Fruit fly (Drosophila melanogaster): ENCODE data around the gene CG15879.
A peak's percentile ranks its signal among the peaks of the same experiment; 100 is the strongest.

Gene CG15879

DNA sequence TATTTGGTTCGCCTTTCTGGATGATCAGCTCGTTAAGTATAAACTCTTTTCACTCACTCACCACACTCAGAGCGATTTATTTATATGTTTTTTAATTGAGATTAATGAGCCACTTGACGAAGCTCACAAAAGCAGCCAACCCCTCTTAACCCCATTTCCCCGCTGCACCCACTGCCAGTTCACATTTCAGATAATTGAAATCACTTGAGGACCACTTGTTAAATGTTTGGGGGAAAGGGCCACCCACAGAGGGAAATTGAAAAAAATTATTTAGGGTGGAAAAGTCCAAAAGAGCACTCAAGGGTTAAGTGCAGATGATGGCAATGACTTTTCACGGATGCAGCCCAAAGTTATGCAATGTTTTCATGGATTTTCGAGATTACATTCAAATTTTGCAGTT is 16.2 kb downstream of the CG15879 start (continued):
- TF ChIP-seq scrt (GFP tag; optimal IDR thresholded peaks at IDR 0.05) (no peak), CG17612 (GFP tag; IDR thresholded peaks at IDR 0.05) (no peak), CG10431 (GFP tag; optimal IDR thresholded peaks at IDR 0.05) (no peak), gfzf (GFP tag; optimal IDR thresholded peaks at IDR 0.05) (no peak), nau (GFP tag; optimal IDR thresholded peaks at IDR 0.05) (no peak), CG9932 (GFP tag; IDR thresholded peaks at IDR 0.05) (peak; percentile 25; the same call in 1 of the 2 replicates), CG15073 (GFP tag; optimal IDR thresholded peaks at IDR 0.05) (no peak), exex (tag; optimal IDR thresholded peaks at IDR 0.05) (no peak), sqz (GFP tag; optimal IDR thresholded peaks at IDR 0.05) (no peak), sisA (GFP tag; IDR thresholded peaks at IDR 0.05) (no peak), Ravus (GFP tag; IDR thresholded peaks at IDR 0.05) (no peak), fd3F (GFP tag; optimal IDR thresholded peaks at IDR 0.05) (no peak)

DNA sequence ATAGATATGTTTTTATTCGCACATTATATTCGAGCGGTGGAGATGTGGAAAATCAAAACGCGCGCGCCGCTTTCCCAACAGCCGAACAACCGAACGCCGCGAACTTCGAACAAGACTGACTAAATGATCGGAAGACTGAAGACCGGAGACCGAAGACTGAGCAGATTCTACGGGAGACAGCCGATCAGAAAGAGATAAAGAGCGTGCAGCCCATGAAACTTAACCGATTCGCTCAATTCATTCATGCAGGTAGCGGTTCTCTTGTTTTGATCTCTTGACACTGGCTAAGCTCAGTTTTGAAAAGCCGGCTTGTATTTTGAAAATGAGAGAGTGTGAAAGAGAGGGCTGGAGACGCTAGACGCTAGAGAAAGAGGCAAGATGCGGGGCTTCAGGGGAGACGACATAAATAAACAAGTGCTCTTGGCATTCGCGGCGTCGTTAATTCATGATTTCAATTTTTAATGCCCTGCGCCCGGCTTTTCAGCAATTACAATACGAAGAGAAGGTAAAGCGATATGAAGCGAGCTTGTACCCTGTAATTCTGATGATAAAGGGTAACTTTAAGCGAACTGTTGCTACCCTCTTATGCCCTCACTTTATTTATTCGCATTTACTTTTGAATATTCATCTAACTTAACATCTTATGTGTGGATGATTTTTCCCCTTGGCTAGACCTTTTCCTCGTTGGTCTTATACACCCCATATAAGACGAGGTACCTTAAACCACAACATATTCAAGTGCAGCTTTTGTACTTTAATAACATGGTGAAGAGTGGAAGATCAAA is 17.1 kb downstream of the CG15879 start, which contains the start of gene zormin:
TSS of gene zormin (minus strand) at position 113 of the 785 bp plus-strand sequence.
- TF ChIP-seq Dp (GFP tag; optimal IDR thresholded peaks at IDR 0.05) (peak; percentile 20), CG31441 (GFP tag; IDR thresholded peaks at IDR 0.05) (0 out of 2 replicates have a peak, but pooled peaks have one; percentile 19), CG14441 (GFP tag; IDR thresholded peaks at IDR 0.05) (peak; percentile 39; the same call in 1 of the 2 replicates), Ada2b (GFP tag; IDR thresholded peaks at IDR 0.05) (no peak), twi (tag; optimal IDR thresholded peaks at IDR 0.05) (no peak), unc-4 (GFP tag; IDR thresholded peaks at IDR 0.05; ENCODE audit: partially characterized antibody) (peak; percentile 44; the same call in 1 of the 2 replicates), CG11247 (GFP tag; IDR thresholded peaks at IDR 0.05) (0 out of 2 replicates have a peak, but pooled peaks have one; percentile 21), ase (GFP tag; IDR thresholded peaks at IDR 0.05) (peak; percentile 50; the same call in 1 of the 3 replicates), CG5245 (GFP tag; optimal IDR thresholded peaks at IDR 0.05) (no peak), CG9817 (tag; optimal IDR thresholded peaks at IDR 0.05) (no peak), btn (GFP tag; optimal IDR thresholded peaks at IDR 0.05) (peak; percentile 22), CG17359 (tag; optimal IDR thresholded peaks at IDR 0.05) (peak; percentile 40), tin (GFP tag; optimal IDR thresholded peaks at IDR 0.05) (peak; percentile 16), pum (GFP tag; optimal IDR thresholded peaks at IDR 0.05) (peak; percentile 33), zen2 (GFP tag; IDR thresholded peaks at IDR 0.05; ENCODE audit: partially characterized antibody) (peak; percentile 51; the same call in 1 of the 3 replicates), CG4360 (GFP tag; IDR thresholded peaks at IDR 0.05) (0 out of 2 replicates have a peak, but pooled peaks have one; percentile 5), NK7.1 (GFP tag; optimal IDR thresholded peaks at IDR 0.05) (no peak), crc (GFP tag; optimal IDR thresholded peaks at IDR 0.05) (peak; percentile 8), Mad (GFP tag; optimal IDR thresholded peaks at IDR 0.05) (no peak), NfI (GFP tag; optimal IDR thresholded peaks at IDR 0.05) (no peak), CG14860 (GFP tag; IDR thresholded peaks at IDR 0.05; ENCODE audit: partially characterized antibody) (no peak), Abd-B (GFP tag; optimal IDR thresholded peaks at IDR 0.05) (peak; percentile 22), tgo (GFP tag; IDR thresholded peaks at IDR 0.05) (peak; percentile 61; the same call in 2 of the 3 replicates), gcm (GFP tag; optimal IDR thresholded peaks at IDR 0.05) (peak; percentile 20), CG7839 (tag; optimal IDR thresholded peaks at IDR 0.05) (peak; percentile 38), Deaf1 (tag; optimal IDR thresholded peaks at IDR 0.05) (peak; percentile 77), Awh (GFP tag; IDR thresholded peaks at IDR 0.05) (peak; percentile 59; the same call in 1 of the 2 replicates), chm (GFP tag; IDR thresholded peaks at IDR 0.05) (0 out of 2 replicates have a peak, but pooled peaks have one; percentile 10), Nf-YC (tag; optimal IDR thresholded peaks at IDR 0.05) (no peak), chinmo (GFP tag; IDR thresholded peaks at IDR 0.05; ENCODE audit: partially characterized antibody) (peak; percentile 80; the same call in 2 of the 4 replicates), phol (tag; optimal IDR thresholded peaks at IDR 0.05) (peak; percentile 55), Atf6 (GFP tag; IDR thresholded peaks at IDR 0.05) (no peak), CG34224 (GFP tag; IDR thresholded peaks at IDR 0.05; ENCODE audit: partially characterized antibody) (peak; percentile 42; the same call in 1 of the 3 replicates), Antp (GFP tag; optimal IDR thresholded peaks at IDR 0.05) (peak; percentile 43), CG30020 (tag; optimal IDR thresholded peaks at IDR 0.05) (no peak), CG12744 (GFP tag; optimal IDR thresholded peaks at IDR 0.05) (no peak)

Measured in whole organism, embryonic.